Worm (Caenorhabditis elegans) whole organism, L1 larva: ENCODE results near the gene H01G02.3.

ENCODE experiments used
- Y116A8C.19 ChIP-seq: sonication (generic microtip); optimal IDR thresholded peaks from 2 replicates; lab custom pipeline; 2016; ENCODE audit warnings: missing compliant biosample characterization, missing genetic modification characterization, borderline replicate concordance
- aly-2 ChIP-seq: fragments of 150-350 bp; optimal IDR thresholded peaks from 2 replicates; lab custom pipeline; 2014; ENCODE audit warnings: missing biosample characterization, missing genetic modification characterization
- ama-1 ChIP-seq: fragments of 150-350 bp; optimal IDR thresholded peaks from 2 replicates; lab custom pipeline; 2014
- ceh-8 ChIP-seq: fragments of 200-800 bp; sonication (Bioruptor generic); optimal IDR thresholded peaks from 2 replicates; lab custom pipeline; 2018; ENCODE audit warnings: mild to moderate bottlenecking, missing genetic modification characterization, moderate library complexity, missing compliant biosample characterization
- ces-1 ChIP-seq: fragments of 150-350 bp; optimal IDR thresholded peaks from 2 replicates; lab custom pipeline; 2014; ENCODE audit warnings: missing biosample characterization, missing genetic modification reagents, missing genetic modification characterization
- dpl-1 ChIP-seq, 3 experiments: fragments of 150-350 bp in 2 of 3; sonication (generic microtip) in 1 of 3; optimal IDR thresholded peaks; 2 replicates each; lab custom pipeline; 2014 to 2017; ENCODE audit warnings: missing biosample characterization in 3 of 3, missing genetic modification characterization in 3 of 3, missing genetic modification reagents in 3 of 3
- dsc-1 ChIP-seq: sonication (generic microtip); optimal IDR thresholded peaks from 2 replicates; lab custom pipeline; 2016; ENCODE audit warnings: mild to moderate bottlenecking, missing genetic modification characterization, missing compliant biosample characterization
- efl-1 ChIP-seq, 4 experiments: fragments of 150-350 bp; optimal IDR thresholded peaks in 3 of 4; peaks in 1 of 4; 1 replicate in 1 of 4; 2 replicates in 3 of 4; lab custom pipeline; 2014; ENCODE audit warnings: missing biosample characterization in 2 of 4, missing genetic modification characterization in 2 of 4, missing genetic modification reagents in 2 of 4
- egl-13 ChIP-seq: sonication (generic microtip); optimal IDR thresholded peaks from 2 replicates; lab custom pipeline; 2016; ENCODE audit warnings: missing genotype, missing genetic modification reagents, missing genetic modification characterization, missing compliant biosample characterization
- egl-27 ChIP-seq, 2 experiments: fragments of 150-350 bp in 1 of 2; sonication (generic microtip); optimal IDR thresholded peaks; 3 replicates each; lab custom pipeline; 2017 to 2018; ENCODE audit warnings: missing biosample characterization in 2 of 2, missing genetic modification characterization in 2 of 2, missing genetic modification reagents in 2 of 2
- elt-2 ChIP-seq: sonication (generic microtip); optimal IDR thresholded peaks from 2 replicates; lab custom pipeline; 2016; ENCODE audit warnings: missing genetic modification characterization, mild to moderate bottlenecking, inconsistent platforms, missing compliant biosample characterization, missing genetic modification reagents
- fkh-4 ChIP-seq: sonication (generic microtip); optimal IDR thresholded peaks from 2 replicates; lab custom pipeline; 2016; ENCODE audit warnings: missing compliant biosample characterization, missing genetic modification characterization, borderline replicate concordance
- jun-1 ChIP-seq: fragments of 150-350 bp; optimal IDR thresholded peaks from 2 replicates; lab custom pipeline; 2014; ENCODE audit warnings: missing biosample characterization, missing genetic modification reagents, missing genetic modification characterization
- lin-14 ChIP-seq: fragments of 200-800 bp; sonication (Bioruptor generic); optimal IDR thresholded peaks from 2 replicates; lab custom pipeline; 2018; ENCODE audit warnings: mild to moderate bottlenecking, missing genetic modification characterization, moderate library complexity, missing compliant biosample characterization
- lin-39 ChIP-seq: fragments of 150-350 bp; optimal IDR thresholded peaks from 2 replicates; lab custom pipeline; 2014; ENCODE audit warnings: missing biosample characterization, missing genetic modification reagents, missing genetic modification characterization
- lir-3 ChIP-seq: sonication (generic microtip); optimal IDR thresholded peaks from 2 replicates; lab custom pipeline; 2016; ENCODE audit warnings: mild to moderate bottlenecking, missing genetic modification characterization, moderate library complexity, missing compliant biosample characterization; ENCODE audit not compliant: poor library complexity
- mdl-1 ChIP-seq, 2 experiments: fragments of 150-350 bp; optimal IDR thresholded peaks; 2 replicates each; lab custom pipeline; 2014 to 2017; ENCODE audit warnings: missing biosample characterization in 2 of 2, missing genetic modification characterization in 2 of 2, inconsistent platforms in 1 of 2
- nhr-11 ChIP-seq: fragments of 150-350 bp; optimal IDR thresholded peaks from 2 replicates; lab custom pipeline; 2014; ENCODE audit warnings: missing biosample characterization, missing genetic modification characterization
- nhr-28 ChIP-seq: fragments of 150-350 bp; optimal IDR thresholded peaks from 2 replicates; lab custom pipeline; 2014; ENCODE audit warnings: missing biosample characterization, missing genetic modification characterization
- nhr-47 ChIP-seq: sonication (generic microtip); optimal IDR thresholded peaks from 2 replicates; lab custom pipeline; 2016; ENCODE audit warnings: mild to moderate bottlenecking, missing genetic modification characterization, moderate library complexity, missing compliant biosample characterization
- nhr-71 ChIP-seq: sonication (generic microtip); optimal IDR thresholded peaks from 2 replicates; lab custom pipeline; 2016; ENCODE audit warnings: mild to moderate bottlenecking, missing genetic modification characterization, moderate library complexity, missing compliant biosample characterization
- nhr-76 ChIP-seq: sonication (generic microtip); optimal IDR thresholded peaks from 2 replicates; lab custom pipeline; 2017; ENCODE audit warnings: missing biosample characterization, missing genetic modification characterization
- nhr-84 ChIP-seq: sonication (generic microtip); optimal IDR thresholded peaks from 2 replicates; lab custom pipeline; 2017; ENCODE audit warnings: missing biosample characterization, missing genetic modification characterization
- pag-3 ChIP-seq: sonication (generic microtip); optimal IDR thresholded peaks from 2 replicates; lab custom pipeline; 2017; ENCODE audit warnings: missing genetic modification characterization, mild to moderate bottlenecking, missing compliant biosample characterization, antibody characterized with exemption, borderline replicate concordance; ENCODE audit not compliant: insufficient read depth
- pqm-1 ChIP-seq: sonication (generic microtip); optimal IDR thresholded peaks from 3 replicates; lab custom pipeline; 2017; ENCODE audit warnings: missing biosample characterization, missing genetic modification characterization
- sox-4 ChIP-seq: sonication (generic microtip); optimal IDR thresholded peaks from 2 replicates; lab custom pipeline; 2016; ENCODE audit warnings: missing genetic modification characterization, missing compliant biosample characterization
- sptf-1 ChIP-seq: fragments of 150-350 bp; optimal IDR thresholded peaks from 2 replicates; lab custom pipeline; 2014; ENCODE audit warnings: missing biosample characterization, missing genetic modification characterization
- tbx-2 ChIP-seq: sonication (generic microtip); optimal IDR thresholded peaks from 2 replicates; lab custom pipeline; 2016; ENCODE audit warnings: missing genetic modification characterization, missing compliant biosample characterization
- tlp-1 ChIP-seq: fragments of 150-350 bp; optimal IDR thresholded peaks from 2 replicates; lab custom pipeline; 2014; ENCODE audit warnings: missing biosample characterization, missing genetic modification characterization
- unc-62 ChIP-seq: fragments of 150-350 bp; optimal IDR thresholded peaks from 2 replicates; lab custom pipeline; 2014; ENCODE audit warnings: missing biosample characterization, missing genetic modification reagents, missing genetic modification characterization
- unc-86 ChIP-seq: sonication (generic microtip); optimal IDR thresholded peaks from 2 replicates; lab custom pipeline; 2016; ENCODE audit warnings: missing genetic modification characterization, missing compliant biosample characterization
- unc-98 ChIP-seq: fragments of 200-800 bp; sonication (Bioruptor generic); IDR thresholded peaks from 2 replicates; pipeline ENCODE4 v1.3.6; 2022; ENCODE audit warnings: missing genetic modification characterization, missing compliant biosample characterization
- vab-15 ChIP-seq: sonication (generic microtip); optimal IDR thresholded peaks from 2 replicates; lab custom pipeline; 2017; ENCODE audit warnings: missing genotype, mild to moderate bottlenecking, missing genetic modification characterization, missing compliant biosample characterization
- xbp-1 ChIP-seq: sonication (generic microtip); optimal IDR thresholded peaks from 2 replicates; lab custom pipeline; 2016; ENCODE audit warnings: missing genetic modification characterization, missing compliant biosample characterization
- zip-4 ChIP-seq: fragments of 200-800 bp; sonication (Bioruptor generic); optimal IDR thresholded peaks from 2 replicates; lab custom pipeline; 2018; ENCODE audit warnings: mild to moderate bottlenecking, missing genetic modification characterization, moderate library complexity, missing compliant biosample characterization
- ztf-4 ChIP-seq: fragments of 150-350 bp; optimal IDR thresholded peaks from 2 replicates; lab custom pipeline; 2014; ENCODE audit warnings: missing biosample characterization, missing genetic modification characterization

H01G02.3 gene

DNA sequence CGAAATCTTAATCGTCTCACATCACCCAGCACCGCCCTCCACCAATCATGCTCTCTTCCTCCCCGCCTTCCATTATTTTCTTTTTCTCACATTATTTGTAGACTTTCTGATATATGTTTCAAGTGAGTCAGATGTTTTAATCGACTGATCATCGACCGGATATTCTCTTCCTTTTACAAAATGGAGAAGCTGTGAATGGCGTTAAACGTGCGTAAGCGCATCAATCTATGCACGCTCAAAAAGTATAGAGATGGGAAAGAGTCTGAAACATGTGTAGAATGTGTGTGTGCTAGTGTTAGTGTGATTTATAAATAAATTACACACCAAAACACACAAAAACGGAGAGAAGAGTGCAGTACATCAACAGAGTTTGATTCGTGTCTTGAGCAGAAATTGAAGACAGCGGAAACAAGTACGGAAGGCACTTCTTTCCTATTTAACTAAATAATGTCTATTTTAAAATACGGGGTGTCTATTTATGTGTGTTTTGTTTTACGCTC lies 15.4 kb downstream of the H01G02.3 start:
- TF ChIP-seq tbx-2 (tag; lab: Kevin White, UChicago) (no peak), nhr-11 (tag; lab: Kevin White, UChicago) (no peak), sox-4 (tag; lab: Kevin White, UChicago) (no peak), nhr-28 (tag; lab: Kevin White, UChicago) (no peak), nhr-76 (tag; lab: Kevin White, UChicago) (no peak), nhr-47 (peak; percentile 16), vab-15 (tag; lab: Kevin White, UChicago) (no peak), lin-14 (GFP tag; lab: Kevin White, UChicago) (peak; percentile 13), unc-86 (tag; lab: Kevin White, UChicago) (peak; percentile 21), sptf-1 (no peak), dpl-1 (GFP tag; optimal IDR thresholded peaks at IDR 0.05; lab: Kevin White, UChicago) (no peak), Y116A8C.19 (no peak), ceh-8 (GFP tag; lab: Kevin White, UChicago) (no peak), xbp-1 (tag; lab: Kevin White, UChicago) (no peak), lir-3 (tag; lab: Kevin White, UChicago) (no peak), nhr-84 (tag; lab: Kevin White, UChicago) (no peak), ama-1 (no peak), egl-13 (tag; lab: Kevin White, UChicago) (peak; percentile 62), fkh-4 (tag; lab: Kevin White, UChicago) (no peak), jun-1 (no peak), nhr-71 (tag; lab: Kevin White, UChicago) (peak; percentile 75), lin-39 (tag; lab: Kevin White, UChicago) (no peak), ztf-4 (tag; lab: Kevin White, UChicago) (no peak), unc-98 (GFP tag; lab: Robert Waterston, UW) (no peak), pqm-1 (tag; lab: Kevin White, UChicago) (no peak), unc-62 (no peak), egl-27 (tag; optimal IDR thresholded peaks at IDR 0.05; lab: Kevin White, UChicago) (no peak), aly-2 (tag; lab: Kevin White, UChicago) (no peak), mdl-1 (tag; optimal IDR thresholded peaks at IDR 0.05; lab: Kevin White, UChicago) (no peak), ces-1 (GFP tag; lab: Kevin White, UChicago) (no peak), zip-4 (no peak)

DNA sequence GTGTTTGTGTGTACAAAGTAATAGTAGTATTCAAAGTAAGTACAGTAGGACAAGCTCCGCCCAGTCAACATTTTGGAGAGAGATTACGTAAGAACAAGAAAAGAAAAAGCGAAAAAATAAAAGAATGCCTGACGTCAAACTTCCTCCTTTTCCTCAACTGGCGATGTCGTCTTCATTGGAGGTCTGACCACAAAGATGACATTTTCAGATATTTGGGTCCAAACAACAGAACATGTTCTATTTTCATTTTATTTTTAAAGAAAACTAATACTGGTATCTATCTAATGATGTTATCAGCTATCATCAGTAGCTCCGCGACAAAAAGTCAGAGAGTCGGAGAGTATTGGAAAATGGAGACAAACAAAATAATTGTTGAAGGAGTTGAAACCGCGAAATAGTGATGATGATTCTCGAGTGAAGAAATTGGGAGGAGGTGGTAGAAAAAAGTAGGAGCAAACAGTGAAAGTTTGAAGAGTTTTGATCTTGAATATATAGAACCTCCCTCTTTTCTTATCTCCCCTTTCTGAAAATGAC lies 18.6 kb downstream of the H01G02.3 start, which contains the start of gene lips-5:
lips-5 (minus strand) TSS at position 51 of the 534 bp plus-strand sequence.
- TF ChIP-seq pag-3 (no peak), elt-2 (tag; lab: Kevin White, UChicago) (peak; percentile 30)
- TF ChIP-seq, all 84 proteins: peak for 1

DNA sequence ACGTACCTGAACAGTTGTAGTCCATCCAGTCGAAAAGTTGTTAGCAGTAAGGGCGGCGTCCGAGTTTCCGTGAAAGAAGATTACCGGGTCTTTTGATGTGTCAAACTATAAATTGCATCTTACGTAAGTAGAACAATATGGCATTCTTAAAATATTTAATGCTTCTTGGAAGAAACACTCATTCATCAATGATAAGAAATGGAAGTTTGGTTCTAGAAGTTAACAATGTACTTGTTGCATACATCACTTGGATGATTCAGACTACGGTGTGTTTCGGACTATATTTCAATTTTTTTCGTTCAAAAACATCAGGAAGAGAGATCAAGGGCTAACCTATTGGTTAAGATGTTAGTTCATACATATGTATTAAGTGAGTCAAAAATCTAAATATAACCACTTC lies 20.3 kb downstream of the H01G02.3 start:
- TF ChIP-seq sox-4 (tag; lab: Kevin White, UChicago) (no peak), efl-1 (optimal IDR thresholded peaks at IDR 0.05; lab: Kevin White, UChicago) (no peak), efl-1 (GFP tag; optimal IDR thresholded peaks at IDR 0.05 in 1 of 2; lab: Kevin White, UChicago) (peak in 1 of 2 experiments; percentile 94)

DNA sequence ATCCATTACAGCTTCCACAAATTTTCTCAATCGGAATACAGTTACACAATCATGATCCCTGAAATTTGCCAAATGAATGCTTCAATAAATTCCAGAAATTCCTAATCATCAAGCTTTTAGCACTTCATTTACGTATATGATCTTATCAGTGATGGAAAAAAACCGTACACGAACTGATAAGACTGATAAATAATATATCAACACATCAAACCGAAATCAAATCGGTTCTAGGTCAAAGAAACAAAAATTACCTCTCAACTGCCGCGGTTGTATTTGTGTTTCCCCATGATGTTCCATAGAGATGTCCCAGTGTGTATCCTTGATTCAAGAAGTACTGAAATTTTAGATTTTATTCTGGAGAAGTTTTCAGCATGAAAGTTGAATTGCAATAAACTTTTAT lies 21.3 kb downstream of the H01G02.3 start:
- TF ChIP-seq lir-3 (tag; lab: Kevin White, UChicago) = no peak
- peak; percentile 10 for TF ChIP-seq lin-14 (GFP tag; lab: Kevin White, UChicago)
- peak; percentile 70 for TF ChIP-seq tlp-1
- TF ChIP-seq tbx-2 (tag; lab: Kevin White, UChicago) = no peak
- no peak for TF ChIP-seq dsc-1
- TF ChIP-seq pqm-1 (tag; lab: Kevin White, UChicago) = peak; percentile 84
- TF ChIP-seq elt-2 (tag; lab: Kevin White, UChicago) = peak; percentile 82
